Worm (Caenorhabditis elegans) whole organism, mixed stage, embryonic: ENCODE data around the gene F10E9.11.
"Not testable (repeated sequence)": the region's sequence is repeated elsewhere in the genome, so short reads cannot be mapped to it uniquely, and the experiment has no call there.

Source experiments
- M03D4.4 ChIP-seq: sonication (generic microtip); optimal IDR thresholded peaks from 2 replicates; lab custom pipeline; 2017; ENCODE audit warnings: mild to moderate bottlenecking, missing genetic modification characterization, missing compliant biosample characterization
- blmp-1 ChIP-seq: fragments of 150-350 bp; optimal IDR thresholded peaks from 2 replicates; lab custom pipeline; 2014; ENCODE audit warnings: missing biosample characterization, missing genetic modification characterization
- ceh-39 ChIP-seq: fragments of 150-350 bp; optimal IDR thresholded peaks from 2 replicates; lab custom pipeline; 2014; ENCODE audit warnings: missing biosample characterization, missing genetic modification characterization
- ceh-83 ChIP-seq: fragments of 200-800 bp; sonication (Bioruptor generic); optimal IDR thresholded peaks from 2 replicates; lab custom pipeline; 2018; ENCODE audit warnings: mild to moderate bottlenecking, missing genetic modification characterization, missing compliant biosample characterization
- ces-1 ChIP-seq: fragments of 150-350 bp; optimal IDR thresholded peaks from 2 replicates; lab custom pipeline; 2014; ENCODE audit warnings: missing biosample characterization, missing genetic modification reagents, missing genetic modification characterization
- drap-1 ChIP-seq: fragments of 200-800 bp; sonication (Bioruptor generic); optimal IDR thresholded peaks from 3 replicates; lab custom pipeline; 2018; ENCODE audit warnings: mild to moderate bottlenecking, missing genetic modification characterization, missing compliant biosample characterization
- elt-1 ChIP-seq: sonication (generic microtip); optimal IDR thresholded peaks from 2 replicates; lab custom pipeline; 2017; ENCODE audit warnings: missing genetic modification characterization, mild to moderate bottlenecking, missing compliant biosample characterization, antibody characterized with exemption, moderate library complexity, borderline replicate concordance; ENCODE audit not compliant: insufficient read depth
- elt-3 ChIP-seq: fragments of 150-350 bp; optimal IDR thresholded peaks from 2 replicates; lab custom pipeline; 2014; ENCODE audit warnings: missing biosample characterization, missing genetic modification characterization
- flh-1 ChIP-seq: fragments of 200-800 bp; sonication (Bioruptor generic); optimal IDR thresholded peaks from 2 replicates; lab custom pipeline; 2018; ENCODE audit warnings: mild to moderate bottlenecking, missing genetic modification characterization, moderate library complexity, missing compliant biosample characterization
- ham-2 ChIP-seq: fragments of 200-800 bp; sonication (Bioruptor generic); optimal IDR thresholded peaks from 2 replicates; lab custom pipeline; 2018; ENCODE audit warnings: mild to moderate bottlenecking, missing genetic modification characterization, missing compliant biosample characterization
- hlh-1 ChIP-seq: fragments of 150-350 bp; optimal IDR thresholded peaks from 2 replicates; lab custom pipeline; 2014; ENCODE audit warnings: missing biosample characterization, missing genetic modification reagents, missing genetic modification characterization
- lin-13 ChIP-seq: fragments of 150-350 bp; optimal IDR thresholded peaks from 2 replicates; lab custom pipeline; 2014; ENCODE audit warnings: missing biosample characterization, missing genetic modification characterization
- lin-32 ChIP-seq: fragments of 200-800 bp; sonication (Bioruptor generic); optimal IDR thresholded peaks from 2 replicates; lab custom pipeline; 2018; ENCODE audit warnings: mild to moderate bottlenecking, missing genetic modification characterization, missing compliant biosample characterization
- lsy-2 ChIP-seq: fragments of 150-350 bp; optimal IDR thresholded peaks from 2 replicates; lab custom pipeline; 2014; ENCODE audit warnings: missing biosample characterization, missing genetic modification characterization
- mab-5 ChIP-seq: fragments of 150-350 bp; optimal IDR thresholded peaks from 2 replicates; lab custom pipeline; 2014; ENCODE audit warnings: missing biosample characterization, missing genetic modification characterization
- mep-1 ChIP-seq: fragments of 150-350 bp; optimal IDR thresholded peaks from 2 replicates; lab custom pipeline; 2017; ENCODE audit warnings: missing biosample characterization, missing genetic modification reagents, missing genetic modification characterization, inconsistent platforms
- mls-2 ChIP-seq: sonication (generic microtip); optimal IDR thresholded peaks from 2 replicates; lab custom pipeline; 2016; ENCODE audit warnings: mild to moderate bottlenecking, missing genetic modification characterization, moderate library complexity, missing compliant biosample characterization
- nhr-12 ChIP-seq: fragments of 150-350 bp; optimal IDR thresholded peaks from 2 replicates; lab custom pipeline; 2014; ENCODE audit warnings: missing biosample characterization, missing genetic modification characterization
- nhr-2 ChIP-seq: fragments of 150-350 bp; optimal IDR thresholded peaks from 2 replicates; lab custom pipeline; 2014; ENCODE audit warnings: missing biosample characterization, missing genetic modification characterization
- nhr-237 ChIP-seq: fragments of 150-350 bp; optimal IDR thresholded peaks from 2 replicates; lab custom pipeline; 2014; ENCODE audit warnings: missing biosample characterization, missing genetic modification characterization
- nhr-28 ChIP-seq: fragments of 150-350 bp; optimal IDR thresholded peaks from 2 replicates; lab custom pipeline; 2014; ENCODE audit warnings: missing biosample characterization, missing genetic modification characterization
- nhr-76 ChIP-seq: sonication (generic microtip); optimal IDR thresholded peaks from 2 replicates; lab custom pipeline; 2017; ENCODE audit warnings: missing biosample characterization, missing genetic modification characterization
- pha-4 ChIP-seq: fragments of 150-350 bp; optimal IDR thresholded peaks from 2 replicates; lab custom pipeline; 2018; ENCODE audit warnings: missing biosample characterization, missing genetic modification reagents, missing genetic modification characterization
- sem-2 ChIP-seq: fragments of 200-800 bp; sonication (Bioruptor generic); optimal IDR thresholded peaks from 2 replicates; lab custom pipeline; 2018; ENCODE audit warnings: mild to moderate bottlenecking, missing genetic modification characterization, missing compliant biosample characterization
- snpc-4 ChIP-seq: fragments of 150-350 bp; optimal IDR thresholded peaks from 2 replicates; lab custom pipeline; 2014; ENCODE audit warnings: missing biosample characterization, missing genetic modification characterization
- unc-120 ChIP-seq: sonication (generic microtip); optimal IDR thresholded peaks from 2 replicates; lab custom pipeline; 2017; ENCODE audit warnings: missing genetic modification characterization, missing compliant biosample characterization; ENCODE audit not compliant: poor library complexity, severe bottlenecking
- unc-39 ChIP-seq: fragments of 150-350 bp; optimal IDR thresholded peaks from 2 replicates; lab custom pipeline; 2014; ENCODE audit warnings: missing biosample characterization, missing genetic modification characterization
- unc-62 ChIP-seq: fragments of 150-350 bp; optimal IDR thresholded peaks from 2 replicates; lab custom pipeline; 2014; ENCODE audit warnings: missing biosample characterization, missing genetic modification reagents, missing genetic modification characterization
- zip-8 ChIP-seq: fragments of 150-350 bp; optimal IDR thresholded peaks from 2 replicates; lab custom pipeline; 2014; ENCODE audit warnings: missing biosample characterization, missing genetic modification characterization
- ztf-11 ChIP-seq: fragments of 150-350 bp; optimal IDR thresholded peaks from 2 replicates; lab custom pipeline; 2014; ENCODE audit warnings: missing biosample characterization, missing genetic modification characterization

Gene F10E9.11

DNA sequence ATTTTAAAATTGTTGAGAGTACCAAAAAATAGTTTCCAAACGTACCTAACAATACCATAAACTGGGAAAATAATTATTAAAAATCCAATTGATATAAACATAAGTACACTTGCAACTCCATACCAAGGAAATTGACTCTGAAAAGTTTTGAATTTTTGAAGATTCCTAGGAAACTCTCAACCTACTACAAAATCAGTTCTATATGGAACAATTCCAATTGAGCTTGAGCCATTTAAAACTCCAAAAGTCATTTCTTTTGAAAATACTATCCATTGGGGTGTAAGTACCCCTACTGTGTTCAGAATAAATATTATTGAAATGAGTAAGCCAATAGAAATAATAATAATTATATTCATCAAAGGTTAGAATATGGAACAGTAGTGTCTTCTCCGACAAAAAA is 20.3 kb upstream of the F10E9.11 start, which contains the start of gene clc-28:
Gene clc-28 (minus strand): TSS at position 101 of the 400 bp plus-strand sequence.
- not testable (repeated sequence) for TF ChIP-seq blmp-1 (tag; lab: Kevin White, UChicago); nhr-76 (tag; lab: Kevin White, UChicago); nhr-12
- TF ChIP-seq, all 35 proteins: peak for 0; not testable (repeated sequence) for 35

DNA sequence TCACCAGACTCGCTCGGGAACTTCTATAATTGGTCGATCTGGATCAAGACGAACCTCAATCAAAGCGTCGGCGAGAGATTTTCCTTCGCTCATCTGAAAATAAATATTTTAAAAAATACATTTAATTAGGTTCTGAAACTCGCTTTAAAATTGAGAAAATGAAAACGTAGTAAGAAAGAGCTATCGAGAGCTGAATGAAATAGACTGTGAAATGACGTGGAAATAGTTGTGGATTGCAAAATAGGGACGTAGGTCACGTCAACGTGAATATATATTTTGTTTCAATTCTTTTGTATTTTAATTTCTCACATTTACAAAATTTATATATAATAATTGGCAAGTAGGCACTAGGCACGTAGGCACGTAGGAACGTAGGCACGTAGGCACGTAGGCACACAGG is 15.4 kb upstream of the F10E9.11 start, which contains the start of gene ZC262.4:
Gene ZC262.4 (minus strand): TSS at position 101 of the 400 bp plus-strand sequence.
- TF ChIP-seq mls-2 (tag; lab: Kevin White, UChicago), result no peak
- TF ChIP-seq drap-1 (GFP tag; lab: Kevin White, UChicago), result no peak
- no peak for TF ChIP-seq pha-4 (tag; lab: Kevin White, UChicago)
- no peak for TF ChIP-seq ceh-83
- no peak for TF ChIP-seq nhr-12
- no peak for TF ChIP-seq nhr-237 (tag; lab: Kevin White, UChicago)
- TF ChIP-seq mab-5 (tag; lab: Kevin White, UChicago), result no peak
- no peak for TF ChIP-seq elt-1 (tag; lab: Kevin White, UChicago)
- TF ChIP-seq flh-1, result no peak
- TF ChIP-seq nhr-2, result no peak
- TF ChIP-seq ham-2 (GFP tag; lab: Kevin White, UChicago), result no peak
- no peak for TF ChIP-seq lin-13 (tag; lab: Kevin White, UChicago)
- TF ChIP-seq M03D4.4, result no peak
- no peak for TF ChIP-seq ceh-39
- TF ChIP-seq zip-8, result no peak
- TF ChIP-seq unc-39 (tag; lab: Kevin White, UChicago), result no peak
- no peak for TF ChIP-seq hlh-1 (tag; lab: Kevin White, UChicago)
- no peak for TF ChIP-seq mep-1 (tag; lab: Kevin White, UChicago)
- no peak for TF ChIP-seq snpc-4 (tag; lab: Kevin White, UChicago)
- TF ChIP-seq sem-2 (GFP tag; lab: Kevin White, UChicago), result no peak
- TF ChIP-seq, all 35 proteins: peak for 0

DNA sequence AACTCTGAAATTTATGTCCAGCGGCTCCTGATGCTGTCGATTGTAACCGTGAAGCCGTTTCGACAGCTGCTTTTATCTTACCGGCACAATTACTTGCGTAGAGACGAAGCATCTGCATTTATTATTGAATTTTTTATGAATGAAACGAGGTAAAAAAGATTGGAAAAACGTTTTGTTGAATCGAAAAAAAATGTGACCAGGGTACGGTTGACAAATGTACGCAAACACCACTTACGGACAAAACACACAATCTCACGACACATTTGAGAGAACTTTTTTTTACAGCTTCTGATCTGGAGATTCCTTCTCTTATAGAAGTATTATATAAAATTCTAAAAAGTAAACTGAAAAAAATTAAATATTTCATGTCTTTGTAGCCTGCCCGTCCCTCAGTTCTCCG is 12.7 kb upstream of the F10E9.11 start, which contains the start of the genes mrps-18A and ZC262.2:
Gene mrps-18A (minus strand): TSS at position 141 of the 400 bp plus-strand sequence.
Gene ZC262.2 (plus strand): TSS at position 284 of the 400 bp plus-strand sequence.
- TF ChIP-seq elt-1 (tag; lab: Kevin White, UChicago) (no peak), nhr-237 (tag; lab: Kevin White, UChicago) (no peak), ces-1 (GFP tag; lab: Kevin White, UChicago) (peak; percentile 4), elt-3 (tag; lab: Kevin White, UChicago) (no peak), hlh-1 (tag; lab: Kevin White, UChicago) (no peak), nhr-28 (tag; lab: Kevin White, UChicago) (no peak), mep-1 (tag; lab: Kevin White, UChicago) (no peak), ceh-83 (no peak), drap-1 (GFP tag; lab: Kevin White, UChicago) (no peak), lin-13 (tag; lab: Kevin White, UChicago) (no peak), lsy-2 (tag; lab: Kevin White, UChicago) (peak; percentile 95), flh-1 (no peak)

DNA sequence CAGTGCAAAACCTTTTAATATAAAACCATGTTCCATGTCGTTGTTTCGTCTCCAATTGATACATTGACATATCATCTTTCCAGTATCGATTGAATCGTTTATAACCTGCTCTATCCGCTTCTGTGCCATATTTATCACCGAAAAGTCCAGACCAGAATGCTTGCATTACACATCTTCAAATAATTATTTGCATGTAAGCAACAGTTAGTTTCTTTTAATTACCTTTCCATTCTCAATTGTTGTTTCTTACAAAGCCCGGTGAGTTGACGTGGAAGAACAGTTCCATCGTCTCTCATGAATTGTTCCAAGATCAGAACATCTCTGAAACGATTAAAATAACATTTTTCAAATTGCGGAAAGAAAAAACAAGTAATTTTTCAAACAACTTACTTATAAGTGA is 12.2 kb upstream of the F10E9.11 start, which contains the start of gene iglr-2:
Gene iglr-2 (minus strand): TSS at position 101 of the 400 bp plus-strand sequence.
- TF ChIP-seq mls-2 (tag; lab: Kevin White, UChicago) (no peak), mep-1 (tag; lab: Kevin White, UChicago) (no peak), ztf-11 (tag; lab: Kevin White, UChicago) (no peak), ceh-39 (no peak), lin-32 (no peak), elt-3 (tag; lab: Kevin White, UChicago) (no peak), blmp-1 (tag; lab: Kevin White, UChicago) (no peak), nhr-76 (tag; lab: Kevin White, UChicago) (no peak), unc-62 (GFP tag; lab: Kevin White, UChicago) (no peak), drap-1 (GFP tag; lab: Kevin White, UChicago) (no peak), ham-2 (GFP tag; lab: Kevin White, UChicago) (no peak), nhr-237 (tag; lab: Kevin White, UChicago) (no peak), lin-13 (tag; lab: Kevin White, UChicago) (no peak), ces-1 (GFP tag; lab: Kevin White, UChicago) (no peak), unc-120 (no peak), pha-4 (tag; lab: Kevin White, UChicago) (no peak), nhr-12 (no peak)
